Worm (Caenorhabditis elegans) whole organism, L1 larva: ENCODE measurements around the gene Y17G9A.4.

ENCODE experiments used
- ceh-8 ChIP-seq: fragments of 200-800 bp; sonication (Bioruptor generic); optimal IDR thresholded peaks from 2 replicates; lab custom pipeline; 2018; ENCODE audit warnings: mild to moderate bottlenecking, missing genetic modification characterization, moderate library complexity, missing compliant biosample characterization
- nhr-11 ChIP-seq: fragments of 150-350 bp; optimal IDR thresholded peaks from 2 replicates; lab custom pipeline; 2014; ENCODE audit warnings: missing biosample characterization, missing genetic modification characterization
- nhr-19 ChIP-seq: fragments of 200-800 bp; sonication (Bioruptor generic); conservative IDR thresholded peaks from 2 replicates; pipeline ENCODE4 v1.3.6; 2022; ENCODE audit warnings: missing genetic modification characterization, missing compliant biosample characterization
- skn-1 ChIP-seq: fragments of 150-350 bp; optimal IDR thresholded peaks from 2 replicates; lab custom pipeline; 2014; ENCODE audit warnings: missing biosample characterization, missing genetic modification characterization
- zag-1 ChIP-seq: fragments of 150-350 bp; optimal IDR thresholded peaks from 2 replicates; lab custom pipeline; 2014; ENCODE audit warnings: missing biosample characterization, missing genetic modification characterization

ce11 chrIV:4821843-4822242 lies 39.5 kb downstream of the Y17G9A.4 start:
- TF ChIP-seq ceh-8 (GFP tag; lab: Kevin White, UChicago): no peak
- TF ChIP-seq zag-1: no peak
- no peak for TF ChIP-seq skn-1 (tag; lab: Kevin White, UChicago)
- TF ChIP-seq nhr-19: no peak
- no peak for TF ChIP-seq nhr-11
